Worm (Caenorhabditis elegans): ENCODE measurements around the gene srd-58.
A peak's percentile ranks its signal among the peaks of the same experiment; 100 is the strongest.

srd-58 gene

ce11 chrII:7200051-7200599 is 4.7 kb downstream of the srd-58 start, which contains the start of gene pcrg-1 (continued):
- TF ChIP-seq ztf-3 (GFP tag; optimal IDR thresholded peaks at IDR 0.05) (peak; percentile 20), egl-18 (GFP tag; IDR thresholded peaks at IDR 0.05) (peak; percentile 64; the same call in 1 of the 2 replicates), F55B11.4 (tag; optimal IDR thresholded peaks at IDR 0.05; ENCODE audit: borderline replicate concordance, insufficient read depth) (no peak), aptf-2 (GFP tag; conservative IDR thresholded peaks at IDR 0.05) (0 out of 2 replicates have a peak, but pooled peaks have one; percentile 30), lin-40 (tag; optimal IDR thresholded peaks at IDR 0.05) (peak; percentile 76), atf-7 (tag; optimal IDR thresholded peaks at IDR 0.05) (peak; percentile 56), B0336.3 (GFP tag; IDR thresholded peaks at IDR 0.05) (peak; percentile 89), F57C9.4 (tag; optimal IDR thresholded peaks at IDR 0.05) (peak; percentile 10), Y53G8AR.9 (GFP tag; conservative IDR thresholded peaks at IDR 0.05) (peak; percentile 80), madf-6 (GFP tag; IDR thresholded peaks at IDR 0.05) (peak; percentile 81), zfh-2 (GFP tag; conservative IDR thresholded peaks at IDR 0.05) (no peak), let-607 (tag; optimal IDR thresholded peaks at IDR 0.05) (peak; percentile 40 to 43), bed-1 (GFP tag; IDR thresholded peaks at IDR 0.05) (peak; percentile 80; the same call in 1 of the 2 replicates), ZK185.1 (tag; optimal IDR thresholded peaks at IDR 0.05; ENCODE audit: poor library complexity, severe bottlenecking) (peak; percentile 78), hmg-1.2 (GFP tag; IDR thresholded peaks at IDR 0.05) (peak; percentile 92), B0019.2 (GFP tag; conservative IDR thresholded peaks at IDR 0.05) (no peak), nhr-179 (tag; optimal IDR thresholded peaks at IDR 0.05) (no peak), tbx-9 (tag; optimal IDR thresholded peaks at IDR 0.05; ENCODE audit: borderline replicate concordance) (no peak), F49E8.2 (tag; optimal IDR thresholded peaks at IDR 0.05; ENCODE audit: insufficient read depth) (peak; percentile 76), ceh-58 (GFP tag; IDR thresholded peaks at IDR 0.05) (0 out of 2 replicates have a peak, but pooled peaks have one; percentile 7), lsy-27 (tag; optimal IDR thresholded peaks at IDR 0.05; ENCODE audit: borderline replicate concordance, insufficient read depth) (peak; percentile 50), attf-5 (GFP tag; optimal IDR thresholded peaks at IDR 0.05) (peak; percentile 70), attf-3 (GFP tag; conservative IDR thresholded peaks at IDR 0.05) (peak; percentile 64), ztf-22 (GFP tag; optimal IDR thresholded peaks at IDR 0.05) (peak; percentile 52), egl-44 (GFP tag; IDR thresholded peaks at IDR 0.05) (peak; percentile 80; the same call in 1 of the 2 replicates), efl-1 (GFP tag; optimal IDR thresholded peaks at IDR 0.05) (no peak), lir-1 (GFP tag; conservative IDR thresholded peaks at IDR 0.05) (0 out of 2 replicates have a peak, but pooled peaks have one; percentile 40), let-526 (GFP tag; IDR thresholded peaks at IDR 0.05) (peak; percentile 54; the same call in 1 of the 2 replicates), T26A5.8 (tag; optimal IDR thresholded peaks at IDR 0.05) (peak; percentile 74), mes-4 (tag; optimal IDR thresholded peaks at IDR 0.05) (peak; percentile 83), ztf-26 (tag; optimal IDR thresholded peaks at IDR 0.05) (peak; percentile 71), xnd-1 (tag; optimal IDR thresholded peaks at IDR 0.05) (peak; percentile 31), dpl-1 (GFP tag; optimal IDR thresholded peaks at IDR 0.05) (no peak), snpc-3.4 (tag; optimal IDR thresholded peaks at IDR 0.05) (peak; percentile 90), hlh-12 (tag; optimal IDR thresholded peaks at IDR 0.05) (peak; percentile 11), unc-62 (GFP tag; optimal IDR thresholded peaks at IDR 0.05) (no peak), F57A8.1 (GFP tag; optimal IDR thresholded peaks at IDR 0.05) (peak; percentile 55), F39B2.1 (GFP tag; IDR thresholded peaks at IDR 0.05) (0 out of 2 replicates have a peak, but pooled peaks have one; percentile 11), chd-7 (tag; optimal IDR thresholded peaks at IDR 0.05) (peak; percentile 93), dpff-1 (tag; optimal IDR thresholded peaks at IDR 0.05) (peak; percentile 89), D2030.7 (GFP tag; IDR thresholded peaks at IDR 0.05) (peak; percentile 78), somi-1 (GFP tag; optimal IDR thresholded peaks at IDR 0.05) (peak; percentile 80), F33H1.4 (GFP tag; IDR thresholded peaks at IDR 0.05) (peak; percentile 48; the same call in 1 of the 2 replicates), pbrm-1 (GFP tag; IDR thresholded peaks at IDR 0.05) (no peak; the same call in 1 of the 2 replicates), ceh-91 (GFP tag; IDR thresholded peaks at IDR 0.05) (0 out of 2 replicates have a peak, but pooled peaks have one; percentile 41), lsl-1 (GFP tag; optimal IDR thresholded peaks at IDR 0.05) (peak; percentile 70), tlf-1 (GFP tag; optimal IDR thresholded peaks at IDR 0.05) (peak; percentile 82)
